Worm (Caenorhabditis elegans): Measurements from ENCODE around the gene bigr-1.

bigr-1 gene

DNA sequence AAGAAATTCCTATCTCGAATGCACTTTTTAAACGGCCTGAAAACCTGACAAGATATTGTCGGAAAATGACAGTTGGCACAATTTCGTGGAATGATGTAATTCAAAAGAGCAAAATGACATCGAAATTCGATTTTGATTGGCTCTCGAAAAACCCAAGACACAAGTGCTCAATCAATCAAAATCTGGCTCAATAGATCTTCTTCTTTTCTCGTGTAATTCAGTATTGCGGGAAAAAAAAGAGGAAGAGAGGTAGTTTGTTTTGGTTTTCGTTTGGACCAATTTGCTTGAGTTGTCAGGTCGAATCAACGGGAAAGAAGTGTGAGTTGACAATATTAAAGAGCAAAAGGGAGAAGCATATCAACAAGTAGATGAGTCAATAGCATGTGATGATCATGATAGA, 45.7 kb upstream of the bigr-1 start:
- TF ChIP-seq jun-1 (tag; optimal IDR thresholded peaks at IDR 0.05) (no peak), daf-12 (tag; optimal IDR thresholded peaks at IDR 0.05) (no peak), nhr-102 (tag; optimal IDR thresholded peaks at IDR 0.05) (no peak), ceh-44 (GFP tag; IDR thresholded peaks at IDR 0.05) (no peak), hlh-30 (tag; optimal IDR thresholded peaks at IDR 0.05; ENCODE audit: insufficient read depth) (peak; percentile 32), lin-29 (GFP tag; IDR thresholded peaks at IDR 0.05) (no peak), mes-2 (tag; optimal IDR thresholded peaks at IDR 0.05; ENCODE audit: poor library complexity, severe bottlenecking) (no peak), lir-3 (tag; optimal IDR thresholded peaks at IDR 0.05) (no peak), dve-1 (tag; optimal IDR thresholded peaks at IDR 0.05; ENCODE audit: insufficient read depth) (no peak), ZK546.5 (tag; optimal IDR thresholded peaks at IDR 0.05) (no peak), lin-15B (tag; optimal IDR thresholded peaks at IDR 0.05) (no peak), daf-16 (GFP tag; optimal IDR thresholded peaks at IDR 0.05) (peak in 1 of 2 experiments; percentile 67), daf-16 (tag; optimal IDR thresholded peaks at IDR 0.05) (peak; percentile 82), sdz-12 (GFP tag; optimal IDR thresholded peaks at IDR 0.05) (no peak), R02D3.7 (tag; optimal IDR thresholded peaks at IDR 0.05) (no peak), spr-3 (GFP tag; optimal IDR thresholded peaks at IDR 0.05) (no peak), spr-1 (tag; optimal IDR thresholded peaks at IDR 0.05) (no peak), pha-4 (GFP tag; IDR thresholded peaks at IDR 0.05) (no peak), pha-4 (tag; optimal IDR thresholded peaks at IDR 0.05) (no peak), ZK337.2 (GFP tag; IDR thresholded peaks at IDR 0.05) (no peak), lin-13 (GFP tag; optimal IDR thresholded peaks at IDR 0.05) (no peak), gei-8 (GFP tag; optimal IDR thresholded peaks at IDR 0.05) (no peak), hlh-11 (tag; optimal IDR thresholded peaks at IDR 0.05) (peak; percentile 22), nhr-77 (tag; optimal IDR thresholded peaks at IDR 0.05) (no peak), unc-62 (GFP tag; optimal IDR thresholded peaks at IDR 0.05 in 1 of 2) (peak in 1 of 2 experiments; percentile 95), unc-62 (tag; optimal IDR thresholded peaks at IDR 0.05) (no peak), mep-1 (tag; optimal IDR thresholded peaks at IDR 0.05) (no peak), nhr-237 (tag; optimal IDR thresholded peaks at IDR 0.05) (no peak), snpc-4 (tag; optimal IDR thresholded peaks at IDR 0.05) (no peak), ama-1 (optimal IDR thresholded peaks at IDR 0.05) (no peak), Y75B8A.6 (GFP tag; IDR thresholded peaks at IDR 0.05) (no peak), nhr-10 (tag; optimal IDR thresholded peaks at IDR 0.05) (no peak), tra-1 (GFP tag; IDR thresholded peaks at IDR 0.05) (no peak)

DNA sequence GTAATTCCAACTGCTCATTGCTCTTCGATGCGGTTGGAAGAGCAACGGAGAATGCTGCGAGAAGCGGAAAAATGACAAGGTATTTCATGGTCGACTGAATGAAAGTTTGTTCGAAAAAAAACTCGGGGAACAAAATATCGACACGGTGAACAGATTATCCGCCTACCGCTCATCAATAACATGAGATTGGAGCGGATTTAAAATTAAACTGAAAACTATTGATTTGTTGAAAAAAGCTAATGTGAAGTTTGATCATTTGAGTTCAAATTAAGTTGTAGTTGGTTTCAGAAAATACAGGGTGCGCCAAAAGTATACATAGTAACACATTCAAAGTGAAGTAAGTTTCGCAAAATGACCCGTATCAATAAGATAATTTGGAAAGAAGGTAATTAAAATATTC, 41.3 kb upstream of the bigr-1 start, which contains the start of gene F40F8.4:
F40F8.4 (minus strand) TSS at position 101 of the 400 bp plus-strand sequence.
- no peak for TF ChIP-seq nhr-111 (GFP tag; optimal IDR thresholded peaks at IDR 0.05)
- TF ChIP-seq T20F7.1 (GFP tag; optimal IDR thresholded peaks at IDR 0.05) = no peak
- TF ChIP-seq daf-16 (GFP tag; optimal IDR thresholded peaks at IDR 0.05) = no peak
- no peak for TF ChIP-seq daf-16 (tag; optimal IDR thresholded peaks at IDR 0.05)
- no peak for TF ChIP-seq hif-1 (tag; optimal IDR thresholded peaks at IDR 0.05)
- TF ChIP-seq madf-5 (GFP tag; IDR thresholded peaks at IDR 0.05) = no peak
- no peak for TF ChIP-seq cey-2 (tag; optimal IDR thresholded peaks at IDR 0.05; ENCODE audit: borderline replicate concordance, insufficient read depth)
- no peak for TF ChIP-seq egl-43 (GFP tag; IDR thresholded peaks at IDR 0.05)
- no peak for TF ChIP-seq mdl-1 (tag; optimal IDR thresholded peaks at IDR 0.05)
- no peak for TF ChIP-seq fkh-10 (GFP tag; optimal IDR thresholded peaks at IDR 0.05)
- TF ChIP-seq ceh-20 (GFP tag; IDR thresholded peaks at IDR 0.05) = no peak
- TF ChIP-seq spr-3 (GFP tag; optimal IDR thresholded peaks at IDR 0.05) = no peak
- no peak for TF ChIP-seq nhr-42 (GFP tag; IDR thresholded peaks at IDR 0.05)
